Worm (Caenorhabditis elegans) whole organism, young adult: ENCODE results near the gene F25E5.1.

ENCODE experiments used
- B0261.1 ChIP-seq: sonication (generic microtip); optimal IDR thresholded peaks from 2 replicates; lab custom pipeline; 2016; ENCODE audit warnings: mild to moderate bottlenecking, missing genetic modification characterization, moderate library complexity, missing compliant biosample characterization
- C06A6.2 ChIP-seq: fragments of 200-800 bp; sonication (Bioruptor generic); conservative IDR thresholded peaks from 2 replicates; pipeline ENCODE4 v1.3.6; 2022; ENCODE audit warnings: missing genetic modification characterization, missing compliant biosample characterization
- F22D6.2 ChIP-seq: sonication (generic microtip); optimal IDR thresholded peaks from 2 replicates; lab custom pipeline; 2016; ENCODE audit warnings: mild to moderate bottlenecking, missing genetic modification characterization, missing compliant biosample characterization
- F37B4.10 ChIP-seq: fragments of 200-800 bp; sonication (Bioruptor generic); IDR thresholded peaks from 2 replicates; pipeline ENCODE4 v1.3.6; 2022; ENCODE audit warnings: missing genetic modification characterization, missing compliant biosample characterization
- F39B2.1 ChIP-seq: fragments of 200-800 bp; sonication (Bioruptor generic); IDR thresholded peaks from 2 replicates; pipeline ENCODE4 v1.3.6; 2022; ENCODE audit warnings: missing genetic modification reagents, missing genetic modification characterization, missing compliant biosample characterization
- K11D2.4 ChIP-seq: fragments of 200-800 bp; sonication (Bioruptor generic); IDR thresholded peaks from 2 replicates; pipeline ENCODE4 v1.3.6; 2022; ENCODE audit warnings: missing genetic modification reagents, missing genetic modification characterization, missing compliant biosample characterization
- K12H6.12 ChIP-seq: fragments of 200-800 bp; sonication (Bioruptor generic); optimal IDR thresholded peaks from 2 replicates; lab custom pipeline; 2018; ENCODE audit warnings: mild to moderate bottlenecking, missing genetic modification characterization, missing compliant biosample characterization
- T26A5.8 ChIP-seq: sonication (generic microtip); optimal IDR thresholded peaks from 2 replicates; lab custom pipeline; 2016; ENCODE audit warnings: missing genetic modification characterization, missing compliant biosample characterization
- Y53F4B.3 ChIP-seq: fragments of 200-800 bp; sonication (Bioruptor generic); IDR thresholded peaks from 2 replicates; pipeline ENCODE4 v1.3.6; 2022; ENCODE audit warnings: missing genetic modification reagents, missing genetic modification characterization, missing compliant biosample characterization
- Y53G8AR.9 ChIP-seq: fragments of 200-800 bp; sonication (Bioruptor generic); conservative IDR thresholded peaks from 2 replicates; pipeline ENCODE4 v1.3.6; 2022; ENCODE audit warnings: missing genetic modification reagents, missing genetic modification characterization, missing compliant biosample characterization
- Y95B8A.8 ChIP-seq: fragments of 200-800 bp; sonication (Bioruptor generic); IDR thresholded peaks from 2 replicates; pipeline ENCODE4 v1.3.6; 2022; ENCODE audit warnings: missing genetic modification reagents, missing genetic modification characterization, missing compliant biosample characterization
- ZK185.1 ChIP-seq: sonication (generic microtip); optimal IDR thresholded peaks from 2 replicates; lab custom pipeline; 2016; ENCODE audit warnings: mild to moderate bottlenecking, missing genetic modification characterization, missing compliant biosample characterization; ENCODE audit not compliant: poor library complexity, severe bottlenecking
- akir-1 ChIP-seq: fragments of 200-800 bp; sonication (Bioruptor generic); optimal IDR thresholded peaks from 2 replicates; lab custom pipeline; 2018; ENCODE audit warnings: mild to moderate bottlenecking, missing genetic modification characterization, moderate library complexity, missing compliant biosample characterization
- attf-5 ChIP-seq: fragments of 200-800 bp; sonication (Bioruptor generic); optimal IDR thresholded peaks from 2 replicates; lab custom pipeline; 2018; ENCODE audit warnings: mild to moderate bottlenecking, missing genetic modification characterization, missing compliant biosample characterization
- attf-6 ChIP-seq: fragments of 200-800 bp; sonication (Bioruptor generic); IDR thresholded peaks from 2 replicates; pipeline ENCODE4 v1.3.6; 2022; ENCODE audit warnings: missing genetic modification reagents, missing genetic modification characterization, missing compliant biosample characterization
- bed-1 ChIP-seq: fragments of 200-800 bp; sonication (Bioruptor generic); IDR thresholded peaks from 2 replicates; pipeline ENCODE4 v1.3.6; 2022; ENCODE audit warnings: missing genetic modification reagents, missing genetic modification characterization, missing compliant biosample characterization
- cebp-1 ChIP-seq, 2 experiments: fragments of 200-800 bp in 1 of 2; sonication (Bioruptor generic) in 1 of 2; sonication (generic microtip) in 1 of 2; IDR thresholded peaks in 1 of 2; optimal IDR thresholded peaks in 1 of 2; 2 replicates each; pipeline versions ENCODE4 v1.3.6 to Lab custom; 2017 to 2022; ENCODE audit warnings: missing compliant biosample characterization in 2 of 2, missing genetic modification characterization in 2 of 2, mild to moderate bottlenecking in 1 of 2, missing genetic modification reagents in 1 of 2, moderate library complexity in 1 of 2
- ceh-58 ChIP-seq: fragments of 200-800 bp; sonication (Bioruptor generic); IDR thresholded peaks from 2 replicates; pipeline ENCODE4 v1.3.6; 2022; ENCODE audit warnings: missing genetic modification characterization, missing compliant biosample characterization
- die-1 ChIP-seq: sonication (generic microtip); optimal IDR thresholded peaks from 2 replicates; lab custom pipeline; 2016; ENCODE audit warnings: missing genotype, mild to moderate bottlenecking, missing genetic modification characterization, missing compliant biosample characterization
- dox-1 ChIP-seq: fragments of 200-800 bp; sonication (Bioruptor generic); IDR thresholded peaks from 2 replicates; pipeline ENCODE4 v1.3.6; 2022; ENCODE audit warnings: missing genetic modification reagents, missing genetic modification characterization, missing compliant biosample characterization
- egl-44 ChIP-seq: fragments of 200-800 bp; sonication (Bioruptor generic); IDR thresholded peaks from 2 replicates; pipeline ENCODE4 v1.3.6; 2022; ENCODE audit warnings: missing genetic modification reagents, missing genetic modification characterization, missing compliant biosample characterization
- hlh-26 ChIP-seq: fragments of 200-800 bp; sonication (Bioruptor generic); conservative IDR thresholded peaks from 2 replicates; pipeline ENCODE4 v1.3.6; 2022; ENCODE audit warnings: missing genetic modification reagents, missing genetic modification characterization, missing compliant biosample characterization
- hrde-1 ChIP-seq: sonication (generic microtip); optimal IDR thresholded peaks from 2 replicates; lab custom pipeline; 2016; ENCODE audit warnings: missing genetic modification characterization, mild to moderate bottlenecking, missing compliant biosample characterization, moderate library complexity, missing genotype, missing genetic modification reagents, borderline replicate concordance
- lin-54 ChIP-seq: fragments of 200-800 bp; sonication (Bioruptor generic); optimal IDR thresholded peaks from 2 replicates; lab custom pipeline; 2018; ENCODE audit warnings: mild to moderate bottlenecking, missing genetic modification characterization, missing compliant biosample characterization
- lir-1 ChIP-seq: fragments of 200-800 bp; sonication (Bioruptor generic); conservative IDR thresholded peaks from 2 replicates; pipeline ENCODE4 v1.3.6; 2022; ENCODE audit warnings: missing genetic modification reagents, missing genetic modification characterization, missing compliant biosample characterization
- mel-28 ChIP-seq: sonication (generic microtip); optimal IDR thresholded peaks from 2 replicates; lab custom pipeline; 2016; ENCODE audit warnings: borderline replicate concordance, mild to moderate bottlenecking, missing genetic modification characterization, missing compliant biosample characterization
- mes-4 ChIP-seq: sonication (generic microtip); optimal IDR thresholded peaks from 2 replicates; lab custom pipeline; 2016; ENCODE audit warnings: missing genotype, missing genetic modification characterization, missing compliant biosample characterization
- nfya-1 ChIP-seq: sonication (generic microtip); optimal IDR thresholded peaks from 2 replicates; lab custom pipeline; 2017; ENCODE audit warnings: antibody characterized with exemption, missing compliant biosample characterization, missing genetic modification characterization, borderline replicate concordance; ENCODE audit not compliant: insufficient read depth
- nfya-2 ChIP-seq: fragments of 200-800 bp; sonication (Bioruptor generic); IDR thresholded peaks from 2 replicates; pipeline ENCODE4 v1.3.6; 2022; ENCODE audit warnings: missing genetic modification reagents, missing genetic modification characterization, missing compliant biosample characterization
- nfyb-1 ChIP-seq: fragments of 200-800 bp; sonication (Bioruptor generic); IDR thresholded peaks from 2 replicates; pipeline ENCODE4 v1.3.6; 2022; ENCODE audit warnings: missing genetic modification reagents, missing genetic modification characterization, missing compliant biosample characterization
- nhr-80 ChIP-seq: sonication (generic microtip); optimal IDR thresholded peaks from 2 replicates; lab custom pipeline; 2016; ENCODE audit warnings: missing genetic modification characterization, missing compliant biosample characterization
- pbrm-1 ChIP-seq: fragments of 200-800 bp; sonication (Bioruptor generic); IDR thresholded peaks from 2 replicates; pipeline ENCODE4 v1.3.6; 2022; ENCODE audit warnings: missing genetic modification reagents, missing genetic modification characterization, missing compliant biosample characterization
- rec-8 ChIP-seq, 2 experiments: sonication (generic microtip); optimal IDR thresholded peaks; 2 replicates each; lab custom pipeline; 2016; ENCODE audit warnings: mild to moderate bottlenecking in 2 of 2, missing genetic modification characterization in 2 of 2, missing genetic modification reagents in 2 of 2, missing genotype in 2 of 2, missing biosample characterization in 1 of 2, missing compliant biosample characterization in 1 of 2, moderate library complexity in 1 of 2
- sea-2 ChIP-seq: fragments of 200-800 bp; sonication (Bioruptor generic); IDR thresholded peaks from 2 replicates; pipeline ENCODE4 v1.3.6; 2022; ENCODE audit warnings: missing genetic modification characterization, missing compliant biosample characterization
- somi-1 ChIP-seq: fragments of 200-800 bp; sonication (Bioruptor generic); optimal IDR thresholded peaks from 2 replicates; lab custom pipeline; 2018; ENCODE audit warnings: mild to moderate bottlenecking, missing genetic modification characterization, missing compliant biosample characterization
- zim-3 ChIP-seq: sonication (generic microtip); optimal IDR thresholded peaks from 2 replicates; lab custom pipeline; 2017; ENCODE audit warnings: mild to moderate bottlenecking, missing genetic modification characterization, moderate library complexity, missing compliant biosample characterization
- ztf-22 ChIP-seq: fragments of 200-800 bp; sonication (Bioruptor generic); optimal IDR thresholded peaks from 2 replicates; lab custom pipeline; 2018; ENCODE audit warnings: mild to moderate bottlenecking, missing genetic modification characterization, moderate library complexity, missing compliant biosample characterization
- ztf-25 ChIP-seq: fragments of 200-800 bp; sonication (Bioruptor generic); IDR thresholded peaks from 2 replicates; pipeline ENCODE4 v1.3.6; 2022; ENCODE audit warnings: missing genetic modification reagents, missing genetic modification characterization, missing compliant biosample characterization
- ztf-3 ChIP-seq: fragments of 200-800 bp; sonication (Bioruptor generic); optimal IDR thresholded peaks from 2 replicates; lab custom pipeline; 2018; ENCODE audit warnings: mild to moderate bottlenecking, missing genetic modification characterization, missing compliant biosample characterization

F25E5.1 gene

ce11 chrV:7478404-7478803 is 12.7 kb downstream of the F25E5.1 start, which contains the start of gene str-190:
Gene str-190 (minus strand): TSS chrV:7478504.
- no peak for TF ChIP-seq die-1
- TF ChIP-seq cebp-1 (GFP tag; IDR thresholded peaks at IDR 0.05; lab: Robert Waterston, UW), result no peak
- no peak for TF ChIP-seq cebp-1 (tag; optimal IDR thresholded peaks at IDR 0.05; lab: Kevin White, UChicago)
- TF ChIP-seq rec-8 (tag; optimal IDR thresholded peaks at IDR 0.05; lab: Kevin White, UChicago), result no peak
- no peak for TF ChIP-seq Y95B8A.8 (GFP tag; lab: Robert Waterston, UW)
- no peak for TF ChIP-seq hlh-26 (GFP tag; lab: Robert Waterston, UW)
- TF ChIP-seq attf-5 (GFP tag; lab: Kevin White, UChicago), result no peak
- no peak for TF ChIP-seq mel-28
- no peak for TF ChIP-seq ZK185.1 (tag; lab: Kevin White, UChicago)
- TF ChIP-seq ztf-3 (GFP tag; lab: Kevin White, UChicago), result no peak
- no peak for TF ChIP-seq nfya-1 (tag; lab: Kevin White, UChicago)
- TF ChIP-seq ztf-25, result no peak
- no peak for TF ChIP-seq bed-1 (GFP tag; lab: Robert Waterston, UW)
- no peak for TF ChIP-seq K11D2.4 (GFP tag; lab: Robert Waterston, UW)
- no peak for TF ChIP-seq nfya-2 (GFP tag; lab: Robert Waterston, UW)
- TF ChIP-seq Y53G8AR.9 (GFP tag; lab: Robert Waterston, UW), result no peak
- TF ChIP-seq nfyb-1, result no peak
- TF ChIP-seq, all 124 proteins: peak for 0

DNA sequence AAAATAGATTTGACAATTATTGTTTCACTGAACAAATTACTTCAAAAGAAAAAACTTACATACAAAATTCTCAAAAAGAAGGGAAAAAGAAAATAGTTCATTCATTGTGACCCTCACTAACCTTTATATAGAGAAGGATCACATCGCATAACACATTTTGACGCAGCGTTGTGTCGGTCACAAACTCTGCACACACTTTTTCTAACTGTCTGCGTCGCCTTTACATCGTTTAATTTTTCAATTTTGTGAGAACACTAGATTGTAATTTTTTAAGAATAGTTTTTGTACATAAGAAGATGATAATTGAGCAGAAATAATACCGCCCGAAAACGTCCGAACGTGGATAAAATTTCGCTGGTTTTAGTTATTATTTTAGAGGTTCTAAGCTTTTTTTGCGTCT is 15.3 kb downstream of the F25E5.1 start, which contains the start of gene C18B10.6:
Gene C18B10.6 (minus strand): TSS at position 101 of the 400 bp plus-strand sequence.
- TF ChIP-seq F37B4.10 (GFP tag; lab: Robert Waterston, UW) (no peak), die-1 (no peak), pbrm-1 (GFP tag; lab: Robert Waterston, UW) (no peak), somi-1 (GFP tag; lab: Kevin White, UChicago) (no peak), ceh-58 (no peak), B0261.1 (tag; lab: Kevin White, UChicago) (no peak), rec-8 (tag; optimal IDR thresholded peaks at IDR 0.05; lab: Kevin White, UChicago) (no peak), T26A5.8 (tag; lab: Kevin White, UChicago) (no peak), akir-1 (GFP tag; lab: Kevin White, UChicago) (no peak), mes-4 (tag; lab: Kevin White, UChicago) (no peak), hlh-26 (GFP tag; lab: Robert Waterston, UW) (no peak)
- TF ChIP-seq, all 124 proteins: peak for 0

- no peak for TF ChIP-seq Y53F4B.3
- TF ChIP-seq sea-2 (GFP tag; lab: Robert Waterston, UW), result no peak
- TF ChIP-seq F22D6.2, result no peak
- no peak for TF ChIP-seq F37B4.10 (GFP tag; lab: Robert Waterston, UW)
- no peak for TF ChIP-seq attf-6
Measured at ce11 chrV:7485000-7485399, 19.3 kb downstream of the F25E5.1 start, which contains the start of gene srbc-8. Gene srbc-8 (minus strand): TSS chrV:7485100.

- TF ChIP-seq lin-54 (GFP tag; lab: Kevin White, UChicago), result no peak
- TF ChIP-seq sea-2 (GFP tag; lab: Robert Waterston, UW), result no peak
Measured at ce11 chrV:7487518-7487917, 21.8 kb downstream of the F25E5.1 start, which contains the start of gene srbc-7. Gene srbc-7 (minus strand): TSS chrV:7487618.

- TF ChIP-seq nfya-1 (tag; lab: Kevin White, UChicago) (no peak), ztf-22 (GFP tag; lab: Kevin White, UChicago) (no peak), egl-44 (no peak), C06A6.2 (GFP tag; lab: Robert Waterston, UW) (no peak), nhr-80 (no peak), dox-1 (GFP tag; lab: Robert Waterston, UW) (no peak), F39B2.1 (GFP tag; lab: Robert Waterston, UW) (no peak), zim-3 (tag; lab: Kevin White, UChicago) (no peak), lir-1 (GFP tag; lab: Robert Waterston, UW) (no peak), hrde-1 (tag; lab: Kevin White, UChicago) (no peak), K12H6.12 (tag; lab: Kevin White, UChicago) (no peak)
Measured at ce11 chrV:7490340-7490739, 24.7 kb downstream of the F25E5.1 start, which contains the start of gene srbc-9. Gene srbc-9 (minus strand): TSS chrV:7490440.
